Fruit fly (Drosophila melanogaster) whole organism, embryonic: ENCODE data around the gene CG33791.

ENCODE experiments used
- Abd-B ChIP-seq: fragments of 200-800 bp; sonication (Bioruptor generic); optimal IDR thresholded peaks from 2 replicates; lab custom pipeline; 2018; ENCODE audit warnings: missing biosample characterization, mild to moderate bottlenecking, missing genetic modification characterization, moderate library complexity
- Atf-2 ChIP-seq: fragments of 200-800 bp; sonication (Bioruptor generic); optimal IDR thresholded peaks from 2 replicates; lab custom pipeline; 2016; ENCODE audit warnings: missing biosample characterization, missing genetic modification characterization
- BtbVII ChIP-seq: fragments of 200-800 bp; sonication (Bioruptor generic); optimal IDR thresholded peaks from 3 replicates; lab custom pipeline; 2017; ENCODE audit warnings: missing biosample characterization, mild to moderate bottlenecking, missing genetic modification characterization
- Bteb2 ChIP-seq: fragments of 200-800 bp; sonication (Bioruptor generic); optimal IDR thresholded peaks from 2 replicates; lab custom pipeline; 2016; ENCODE audit warnings: missing biosample characterization, missing genetic modification characterization
- CG10565 ChIP-seq: fragments of 200-800 bp; sonication (Bioruptor generic); optimal IDR thresholded peaks from 3 replicates; lab custom pipeline; 2016; ENCODE audit warnings: missing biosample characterization, mild to moderate bottlenecking, missing genetic modification characterization
- CG11085 ChIP-seq: fragments of 200-800 bp; sonication (Bioruptor generic); IDR thresholded peaks from 2 replicates; pipeline ENCODE4 v1.3.6; 2022; ENCODE audit warnings: missing biosample characterization, missing genetic modification characterization
- CG12104 ChIP-seq: fragments of 200-800 bp; sonication (Bioruptor generic); optimal IDR thresholded peaks from 3 replicates; lab custom pipeline; 2016; ENCODE audit warnings: missing biosample characterization, missing genetic modification characterization
- CG12219 ChIP-seq: fragments of 200-800 bp; sonication (Bioruptor generic); optimal IDR thresholded peaks from 3 replicates; lab custom pipeline; 2018; ENCODE audit warnings: missing biosample characterization, mild to moderate bottlenecking, missing genetic modification characterization
- CG16863 ChIP-seq: fragments of 200-800 bp; sonication (Bioruptor generic); optimal IDR thresholded peaks from 3 replicates; lab custom pipeline; 2016; ENCODE audit warnings: missing biosample characterization, missing genetic modification characterization
- CG17359 ChIP-seq: fragments of 200-800 bp; sonication (Bioruptor generic); optimal IDR thresholded peaks from 3 replicates; lab custom pipeline; 2018; ENCODE audit warnings: missing biosample characterization, mild to moderate bottlenecking, missing genetic modification characterization, moderate library complexity
- CG1792 ChIP-seq: fragments of 200-800 bp; sonication (Bioruptor generic); optimal IDR thresholded peaks from 2 replicates; lab custom pipeline; 2016; ENCODE audit warnings: missing biosample characterization, missing genetic modification characterization
- CG31441 ChIP-seq: fragments of 200-800 bp; sonication (Bioruptor generic); IDR thresholded peaks from 2 replicates; pipeline ENCODE4 v1.3.6; 2022; ENCODE audit warnings: missing biosample characterization, missing genetic modification characterization
- CG32532 ChIP-seq: fragments of 200-800 bp; sonication (Bioruptor generic); IDR thresholded peaks from 2 replicates; pipeline ENCODE4 v1.3.6; 2022; ENCODE audit warnings: missing biosample characterization, missing genetic modification characterization
- CG33557 ChIP-seq: fragments of 200-800 bp; sonication (Bioruptor generic); optimal IDR thresholded peaks from 2 replicates; lab custom pipeline; 2019; ENCODE audit warnings: missing biosample characterization, mild to moderate bottlenecking, missing genetic modification characterization, moderate library complexity
- CG4730 ChIP-seq: fragments of 200-800 bp; sonication (Bioruptor generic); IDR thresholded peaks from 2 replicates; pipeline ENCODE4 v1.3.6; 2022; ENCODE audit warnings: missing biosample characterization, missing genetic modification characterization
- CG6254 ChIP-seq: fragments of 200-800 bp; sonication (Bioruptor generic); optimal IDR thresholded peaks from 3 replicates; lab custom pipeline; 2017; ENCODE audit warnings: mild to moderate bottlenecking, missing biosample characterization, missing genetic modification reagents, missing genetic modification characterization
- CG6854 ChIP-seq: fragments of 200-800 bp; sonication (Bioruptor generic); optimal IDR thresholded peaks from 3 replicates; lab custom pipeline; 2017; ENCODE audit warnings: missing biosample characterization, mild to moderate bottlenecking, missing genetic modification characterization
- CG8478 ChIP-seq: fragments of >200 bp; optimal IDR thresholded peaks from 2 replicates; lab custom pipeline; 2018
- CG9932 ChIP-seq: fragments of 200-800 bp; sonication (Bioruptor generic); IDR thresholded peaks from 2 replicates; pipeline ENCODE4 v1.3.6; 2022; ENCODE audit warnings: missing biosample characterization, missing genetic modification characterization
- Dek ChIP-seq: fragments of 200-800 bp; sonication (Bioruptor generic); optimal IDR thresholded peaks from 3 replicates; lab custom pipeline; 2019; ENCODE audit warnings: missing biosample characterization, mild to moderate bottlenecking, missing genetic modification characterization, moderate library complexity
- Elba2 ChIP-seq: fragments of 200-800 bp; sonication (Bioruptor generic); optimal IDR thresholded peaks from 3 replicates; lab custom pipeline; 2016; ENCODE audit warnings: missing biosample characterization, missing genetic modification characterization
- MTF-1 ChIP-seq: fragments of 200-800 bp; sonication (Bioruptor generic); optimal IDR thresholded peaks from 2 replicates; lab custom pipeline; 2018; ENCODE audit warnings: missing biosample characterization, mild to moderate bottlenecking, missing genetic modification characterization, borderline replicate concordance
- Neu2 ChIP-seq: fragments of 200-800 bp; sonication (Bioruptor generic); optimal IDR thresholded peaks from 3 replicates; lab custom pipeline; 2016; ENCODE audit warnings: missing biosample characterization, missing genetic modification characterization, borderline replicate concordance
- Opbp ChIP-seq: fragments of 200-800 bp; sonication (Bioruptor generic); IDR thresholded peaks from 3 replicates; pipeline ENCODE4 v1.3.6; 2022; ENCODE audit warnings: missing biosample characterization, missing genetic modification characterization; ENCODE audit not compliant: partially characterized antibody
- PHDP ChIP-seq: fragments of 200-800 bp; sonication (Bioruptor generic); optimal IDR thresholded peaks from 3 replicates; lab custom pipeline; 2018; ENCODE audit warnings: missing biosample characterization, mild to moderate bottlenecking, missing genetic modification characterization, moderate library complexity
- Side ChIP-seq: fragments of 200-800 bp; sonication (Bioruptor generic); optimal IDR thresholded peaks from 2 replicates; lab custom pipeline; 2016; ENCODE audit warnings: missing biosample characterization, missing genetic modification characterization
- Six4 ChIP-seq: fragments of 200-800 bp; sonication (Bioruptor generic); optimal IDR thresholded peaks from 2 replicates; lab custom pipeline; 2016; ENCODE audit warnings: missing biosample characterization, missing genetic modification characterization
- Spps ChIP-seq: fragments of 200-800 bp; sonication (Bioruptor generic); optimal IDR thresholded peaks from 2 replicates; lab custom pipeline; 2018; ENCODE audit warnings: missing biosample characterization, mild to moderate bottlenecking, missing genetic modification characterization
- Usf ChIP-seq: fragments of 200-800 bp; sonication (Bioruptor generic); optimal IDR thresholded peaks from 2 replicates; lab custom pipeline; 2017; ENCODE audit warnings: missing genotype, missing biosample characterization, missing genetic modification characterization
- ash1 ChIP-seq: fragments of 200-800 bp; sonication (Bioruptor generic); optimal IDR thresholded peaks from 2 replicates; lab custom pipeline; 2018; ENCODE audit warnings: missing biosample characterization, mild to moderate bottlenecking, missing genetic modification characterization
- bsh ChIP-seq, 2 experiments: fragments of 200-800 bp; sonication (Bioruptor generic); optimal IDR thresholded peaks; 2 replicates each; lab custom pipeline; 2017 to 2018; ENCODE audit warnings: mild to moderate bottlenecking in 2 of 2, missing biosample characterization in 2 of 2, missing genetic modification characterization in 2 of 2, moderate library complexity in 1 of 2
- cas ChIP-seq: fragments of 200-800 bp; sonication (Bioruptor generic); IDR thresholded peaks from 2 replicates; pipeline ENCODE4 v1.3.6; 2022; ENCODE audit warnings: missing biosample characterization, missing genetic modification characterization
- ci ChIP-seq: fragments of 200-800 bp; sonication (Bioruptor generic); IDR thresholded peaks from 3 replicates; pipeline ENCODE4 v1.3.6; 2022; ENCODE audit warnings: missing biosample characterization, missing genetic modification characterization
- corto ChIP-seq: fragments of 200-800 bp; sonication (Bioruptor generic); optimal IDR thresholded peaks from 2 replicates; lab custom pipeline; 2016; ENCODE audit warnings: missing biosample characterization, mild to moderate bottlenecking, missing genetic modification characterization, moderate library complexity
- da ChIP-seq: fragments of 200-800 bp; sonication (Bioruptor generic); optimal IDR thresholded peaks from 2 replicates; lab custom pipeline; 2016; ENCODE audit warnings: missing biosample characterization, missing genetic modification characterization
- en ChIP-seq: fragments of 200-800 bp; sonication (Bioruptor generic); optimal IDR thresholded peaks from 2 replicates; lab custom pipeline; 2016; ENCODE audit warnings: missing biosample characterization, missing genetic modification characterization
- gsb ChIP-seq: fragments of 200-800 bp; sonication (Bioruptor generic); IDR thresholded peaks from 2 replicates; pipeline ENCODE4 v1.3.6; 2022; ENCODE audit warnings: missing biosample characterization, missing genetic modification characterization
- gt ChIP-seq: fragments of 200-800 bp; sonication (Bioruptor generic); IDR thresholded peaks from 2 replicates; pipeline ENCODE4 v1.3.6; 2022; ENCODE audit warnings: missing biosample characterization, missing genetic modification characterization
- ham ChIP-seq: fragments of 200-800 bp; sonication (Bioruptor generic); IDR thresholded peaks from 2 replicates; pipeline ENCODE4 v1.3.6; 2022; ENCODE audit warnings: missing biosample characterization, missing genetic modification characterization
- hth ChIP-seq: fragments of >200 bp; optimal IDR thresholded peaks from 2 replicates; lab custom pipeline; 2017; ENCODE audit warnings: inconsistent platforms
- kay ChIP-seq: fragments of 200-800 bp; sonication (Bioruptor generic); optimal IDR thresholded peaks from 2 replicates; lab custom pipeline; 2016; ENCODE audit warnings: missing biosample characterization, missing genetic modification characterization
- mirr ChIP-seq: fragments of 200-800 bp; sonication (Bioruptor generic); optimal IDR thresholded peaks from 3 replicates; lab custom pipeline; 2018; ENCODE audit warnings: missing biosample characterization, mild to moderate bottlenecking, missing genetic modification characterization
- odd ChIP-seq: fragments of 200-800 bp; sonication (Bioruptor generic); optimal IDR thresholded peaks from 2 replicates; lab custom pipeline; 2017; ENCODE audit warnings: missing biosample characterization, mild to moderate bottlenecking, missing genetic modification characterization
- pros ChIP-seq: fragments of 200-800 bp; sonication (Bioruptor generic); optimal IDR thresholded peaks from 3 replicates; lab custom pipeline; 2019; ENCODE audit warnings: missing biosample characterization, mild to moderate bottlenecking, missing genetic modification characterization, moderate library complexity
- rib ChIP-seq: fragments of 200-800 bp; sonication (Bioruptor generic); IDR thresholded peaks from 2 replicates; pipeline ENCODE4 v1.3.6; 2022; ENCODE audit warnings: missing biosample characterization, missing genetic modification characterization
- sc ChIP-seq, 3 experiments: fragments of >200 bp in 2 of 3; fragments of 200-800 bp in 1 of 3; sonication (Bioruptor generic) in 1 of 3; optimal IDR thresholded peaks; 2 replicates in 2 of 3; 3 replicates in 1 of 3; lab custom pipeline; 2017; ENCODE audit warnings: mild to moderate bottlenecking in 1 of 3, missing biosample characterization in 1 of 3, missing genetic modification characterization in 1 of 3, missing genetic modification reagents in 1 of 3
- sug ChIP-seq: fragments of 200-800 bp; optimal IDR thresholded peaks from 2 replicates; lab custom pipeline; 2019; ENCODE audit warnings: missing biosample characterization, mild to moderate bottlenecking, missing genetic modification characterization, moderate library complexity
- tll ChIP-seq, 2 experiments: fragments of 200-800 bp in 1 of 2; fragments of >200 bp in 1 of 2; sonication (Bioruptor generic) in 1 of 2; optimal IDR thresholded peaks; 2 replicates each; lab custom pipeline; 2017 to 2019; ENCODE audit warnings: missing biosample characterization in 2 of 2, missing genetic modification characterization in 2 of 2, mild to moderate bottlenecking in 1 of 2, moderate library complexity in 1 of 2
- unc-4 ChIP-seq: fragments of 200-800 bp; sonication (Bioruptor generic); IDR thresholded peaks from 2 replicates; pipeline ENCODE4 v1.3.6; 2022; ENCODE audit warnings: missing biosample characterization, missing genetic modification characterization; ENCODE audit not compliant: partially characterized antibody

The CG33791 gene

dm6 chr3L:1587140-1587849 is 15.5 kb upstream of the CG33791 start (continued):
- TF ChIP-seq CG31441 (GFP tag; lab: Robert Waterston, UW): peak; percentile 64
- peak; percentile 88 for TF ChIP-seq gsb (GFP tag; lab: Robert Waterston, UW)
- peak; percentile 31 for TF ChIP-seq ash1
- TF ChIP-seq Neu2 (GFP tag; lab: Kevin White, UChicago): no peak
- TF ChIP-seq rib (GFP tag; lab: Robert Waterston, UW): peak; percentile 82; the same call in 1 of the 2 replicates
- peak; percentile 68 for TF ChIP-seq CG12104
- TF ChIP-seq sug (tag; lab: Kevin White, UChicago): peak; percentile 62
- no peak for TF ChIP-seq sc (optimal IDR thresholded peaks at IDR 0.05; lab: Kevin White, UChicago)
- TF ChIP-seq sc (GFP tag; optimal IDR thresholded peaks at IDR 0.05; lab: Kevin White, UChicago): no peak
- peak; percentile 91 for TF ChIP-seq CG32532 (GFP tag; lab: Robert Waterston, UW)
- TF ChIP-seq cas: peak; percentile 69; the same call in 1 of the 2 replicates
- TF ChIP-seq odd: peak; percentile 46
- peak; percentile 12 for TF ChIP-seq CG6254 (GFP tag; lab: Kevin White, UChicago)
- peak; percentile 88 for TF ChIP-seq CG1792
- TF ChIP-seq CG10565 (GFP tag; lab: Kevin White, UChicago): peak; percentile 17
- TF ChIP-seq Atf-2 (GFP tag; lab: Kevin White, UChicago): peak; percentile 25
- peak; percentile 9 for TF ChIP-seq CG33557
- no peak for TF ChIP-seq Elba2 (GFP tag; lab: Kevin White, UChicago)
- TF ChIP-seq CG12219: peak; percentile 76
- TF ChIP-seq MTF-1 (GFP tag; lab: Kevin White, UChicago): peak; percentile 67
- TF ChIP-seq da: peak; percentile 24
- peak; percentile 52; the same call in 1 of the 2 replicates for TF ChIP-seq gt (GFP tag; lab: Robert Waterston, UW)
- peak; percentile 90 for TF ChIP-seq CG9932 (GFP tag; lab: Robert Waterston, UW)
- peak; percentile 51 for TF ChIP-seq kay (GFP tag; lab: Kevin White, UChicago)
- peak; percentile 57; the same call in 1 of the 2 replicates for TF ChIP-seq ham (GFP tag; lab: Robert Waterston, UW)
- peak; percentile 81 for TF ChIP-seq Side (GFP tag; lab: Kevin White, UChicago)
- TF ChIP-seq CG4730 (GFP tag; lab: Robert Waterston, UW): peak; percentile 83
- no peak for TF ChIP-seq CG8478 (lab: Kevin White, UChicago)
- TF ChIP-seq Opbp (GFP tag; lab: Robert Waterston, UW): no peak
- TF ChIP-seq Abd-B (GFP tag; lab: Kevin White, UChicago): peak; percentile 78
- peak; percentile 73 for TF ChIP-seq CG16863 (GFP tag; lab: Kevin White, UChicago)
- TF ChIP-seq CG17359 (tag; lab: Kevin White, UChicago): peak; percentile 86
- TF ChIP-seq BtbVII (GFP tag; lab: Kevin White, UChicago): peak; percentile 62
- peak; percentile 43 to 65 for TF ChIP-seq bsh (GFP tag; optimal IDR thresholded peaks at IDR 0.05; lab: Kevin White, UChicago)
- no peak for TF ChIP-seq corto (GFP tag; lab: Kevin White, UChicago)
- peak; percentile 18 for TF ChIP-seq Spps
- TF ChIP-seq PHDP (tag; lab: Kevin White, UChicago): peak; percentile 76
- peak; percentile 49 for TF ChIP-seq Dek
- TF ChIP-seq CG11085: peak; percentile 86
- TF ChIP-seq Bteb2 (GFP tag; lab: Kevin White, UChicago): peak; percentile 64
- TF ChIP-seq Usf: peak; percentile 44
- peak; percentile 83 for TF ChIP-seq ci (GFP tag; lab: Robert Waterston, UW)
- TF ChIP-seq tll (GFP tag; optimal IDR thresholded peaks at IDR 0.05; lab: Kevin White, UChicago): no peak
- no peak for TF ChIP-seq hth (lab: Kevin White, UChicago)
- peak; percentile 79 for TF ChIP-seq Six4 (GFP tag; lab: Kevin White, UChicago)
- peak; percentile 40 for TF ChIP-seq CG6854 (GFP tag; lab: Kevin White, UChicago)
- peak; percentile 71 for TF ChIP-seq en (GFP tag; lab: Kevin White, UChicago)
- no peak for TF ChIP-seq unc-4 (GFP tag; lab: Robert Waterston, UW)
- TF ChIP-seq mirr (GFP tag; lab: Kevin White, UChicago): peak; percentile 84
- no peak for TF ChIP-seq pros (GFP tag; lab: Kevin White, UChicago)
